Worm (Caenorhabditis elegans) whole organism, midembryonic: ENCODE results near the gene lgc-9.
A peak's percentile ranks its signal among the peaks of the same experiment; 100 is the strongest.
"Not testable (repeated sequence)": the region's sequence is repeated elsewhere in the genome, so short reads cannot be mapped to it uniquely, and the experiment has no call there.

ENCODE experiments used
- T22C8.4 ChIP-seq: fragments of 200-800 bp; sonication (Bioruptor generic); IDR thresholded peaks from 2 replicates; pipeline ENCODE4 v1.3.6; 2022; ENCODE audit warnings: missing genetic modification characterization, missing compliant biosample characterization
- cog-1 ChIP-seq: sonication (generic microtip); optimal IDR thresholded peaks from 2 replicates; lab custom pipeline; 2016; ENCODE audit warnings: missing genetic modification characterization, missing compliant biosample characterization
- flt-1 ChIP-seq: fragments of 200-800 bp; sonication (Bioruptor generic); IDR thresholded peaks from 2 replicates; pipeline ENCODE4 v1.3.6; 2022; ENCODE audit warnings: missing genetic modification characterization, missing compliant biosample characterization
- klf-2 ChIP-seq: fragments of 200-800 bp; sonication (Bioruptor generic); conservative IDR thresholded peaks from 2 replicates; pipeline ENCODE4 v1.3.6; 2022; ENCODE audit warnings: missing genetic modification reagents, missing genetic modification characterization, missing compliant biosample characterization
- med-1 ChIP-seq: sonication (generic microtip); optimal IDR thresholded peaks from 2 replicates; lab custom pipeline; 2017; ENCODE audit warnings: missing genetic modification characterization, mild to moderate bottlenecking, missing compliant biosample characterization, antibody characterized with exemption, missing genetic modification reagents; ENCODE audit not compliant: insufficient read depth
- ref-1 ChIP-seq: fragments of 200-800 bp; sonication (Bioruptor generic); conservative IDR thresholded peaks from 2 replicates; pipeline ENCODE4 v1.3.6; 2022; ENCODE audit warnings: missing genetic modification reagents, missing genetic modification characterization, missing compliant biosample characterization
- tab-1 ChIP-seq: fragments of 200-800 bp; sonication (Bioruptor generic); IDR thresholded peaks from 2 replicates; pipeline ENCODE4 v1.3.6; 2022; ENCODE audit warnings: missing genetic modification characterization, missing compliant biosample characterization
- ztf-23 ChIP-seq: fragments of 200-800 bp; sonication (Bioruptor generic); IDR thresholded peaks from 2 replicates; pipeline ENCODE4 v1.3.6; 2022; ENCODE audit warnings: missing genetic modification reagents, missing genetic modification characterization, missing compliant biosample characterization
- ztf-29 ChIP-seq: fragments of 200-800 bp; sonication (Bioruptor generic); IDR thresholded peaks from 2 replicates; pipeline ENCODE4 v1.3.6; 2022; ENCODE audit warnings: missing genetic modification reagents, missing genetic modification characterization, missing compliant biosample characterization

The lgc-9 gene

ce11 chrIV:3418741-3419140 is 3.3 kb downstream of the lgc-9 start:
- TF ChIP-seq ztf-23 (GFP tag; lab: Robert Waterston, UW) (no peak), T22C8.4 (GFP tag; lab: Robert Waterston, UW) (peak; percentile 59; the same call in 1 of the 2 replicates)

ce11 chrIV:3422516-3422915 is 7.0 kb downstream of the lgc-9 start, which contains the start of gene C04C3.6:
Gene C04C3.6 (minus strand): TSS chrIV:3422616.
- no peak for TF ChIP-seq ref-1
- no peak for TF ChIP-seq T22C8.4 (GFP tag; lab: Robert Waterston, UW)
- TF ChIP-seq klf-2 = no peak
- no peak for TF ChIP-seq flt-1 (GFP tag; lab: Robert Waterston, UW)
- no peak for TF ChIP-seq ztf-23 (GFP tag; lab: Robert Waterston, UW)
- TF ChIP-seq tab-1 (GFP tag; lab: Robert Waterston, UW) = no peak
- no peak for TF ChIP-seq med-1 (GFP tag; lab: Kevin White, UChicago)
- TF ChIP-seq ztf-29 (GFP tag; lab: Robert Waterston, UW) = no peak
- TF ChIP-seq cog-1 (tag; lab: Kevin White, UChicago) = no peak

ce11 chrIV:3428434-3428950 is 13.0 kb downstream of the lgc-9 start, which contains the start of the genes C04C3.9 and srz-60:
Gene C04C3.9 (minus strand): TSS chrIV:3428534.
Gene srz-60 (plus strand): TSS chrIV:3428900.
- TF ChIP-seq tab-1 (GFP tag; lab: Robert Waterston, UW) (no peak), ref-1 (no peak), flt-1 (GFP tag; lab: Robert Waterston, UW) (no peak), klf-2 (no peak), cog-1 (tag; lab: Kevin White, UChicago) (no peak)

ce11 chrIV:3433387-3433786 is 17.9 kb downstream of the lgc-9 start, which contains the start of gene C04C3.7:
Gene C04C3.7 (minus strand): TSS chrIV:3433487.
- TF ChIP-seq cog-1 (tag; lab: Kevin White, UChicago); klf-2; T22C8.4 (GFP tag; lab: Robert Waterston, UW): not testable (repeated sequence)

- TF ChIP-seq med-1 (GFP tag; lab: Kevin White, UChicago) = no peak
- TF ChIP-seq klf-2 = no peak
- no peak for TF ChIP-seq ztf-29 (GFP tag; lab: Robert Waterston, UW)
- no peak for TF ChIP-seq cog-1 (tag; lab: Kevin White, UChicago)
- no peak for TF ChIP-seq ref-1
Measured at ce11 chrIV:3436021-3436420, 20.5 kb downstream of the lgc-9 start, which contains the start of gene srz-32. Gene srz-32 (plus strand): TSS chrIV:3436321.

- no peak for TF ChIP-seq tab-1 (GFP tag; lab: Robert Waterston, UW)
- TF ChIP-seq ztf-29 (GFP tag; lab: Robert Waterston, UW) = no peak
- TF ChIP-seq klf-2 = no peak
- no peak for TF ChIP-seq ztf-23 (GFP tag; lab: Robert Waterston, UW)
- no peak for TF ChIP-seq flt-1 (GFP tag; lab: Robert Waterston, UW)
- TF ChIP-seq cog-1 (tag; lab: Kevin White, UChicago) = no peak
- no peak for TF ChIP-seq T22C8.4 (GFP tag; lab: Robert Waterston, UW)
- no peak for TF ChIP-seq ref-1
- no peak for TF ChIP-seq med-1 (GFP tag; lab: Kevin White, UChicago)
Measured at ce11 chrIV:3438022-3438421, 22.5 kb downstream of the lgc-9 start, which contains the start of gene grd-13. Gene grd-13 (plus strand): TSS chrIV:3438312.

- TF ChIP-seq ref-1 = no peak
- TF ChIP-seq flt-1 (GFP tag; lab: Robert Waterston, UW) = no peak
- TF ChIP-seq med-1 (GFP tag; lab: Kevin White, UChicago) = no peak
Measured at ce11 chrIV:3439354-3439753, 23.9 kb downstream of the lgc-9 start, which contains the start of gene grd-3. Gene grd-3 (plus strand): TSS chrIV:3439655.

ce11 chrIV:3440848-3441247 is 25.4 kb downstream of the lgc-9 start, which contains the start of gene grd-10:
Gene grd-10 (plus strand): TSS chrIV:3441055.
- TF ChIP-seq flt-1 (GFP tag; lab: Robert Waterston, UW) (no peak), T22C8.4 (GFP tag; lab: Robert Waterston, UW) (no peak), tab-1 (GFP tag; lab: Robert Waterston, UW) (no peak), ztf-29 (GFP tag; lab: Robert Waterston, UW) (no peak), cog-1 (tag; lab: Kevin White, UChicago) (no peak), klf-2 (no peak), ztf-23 (GFP tag; lab: Robert Waterston, UW) (no peak), ref-1 (no peak), med-1 (GFP tag; lab: Kevin White, UChicago) (no peak)

ce11 chrIV:3442513-3442912 is 27.0 kb downstream of the lgc-9 start:
- TF ChIP-seq ztf-29 (GFP tag; lab: Robert Waterston, UW) = no peak
- TF ChIP-seq ref-1 = no peak
- TF ChIP-seq T22C8.4 (GFP tag; lab: Robert Waterston, UW) = no peak
- TF ChIP-seq tab-1 (GFP tag; lab: Robert Waterston, UW) = no peak
- TF ChIP-seq cog-1 (tag; lab: Kevin White, UChicago) = no peak
- no peak for TF ChIP-seq klf-2
- TF ChIP-seq flt-1 (GFP tag; lab: Robert Waterston, UW) = no peak
- TF ChIP-seq ztf-23 (GFP tag; lab: Robert Waterston, UW) = no peak
- no peak for TF ChIP-seq med-1 (GFP tag; lab: Kevin White, UChicago)

- no peak for TF ChIP-seq tab-1 (GFP tag; lab: Robert Waterston, UW)
- TF ChIP-seq klf-2 = no peak
Measured at ce11 chrIV:3444101-3444500, 28.6 kb downstream of the lgc-9 start, which contains the start of gene F09D12.2. Gene F09D12.2 (minus strand): TSS chrIV:3444201.
